Worm (Caenorhabditis elegans): Measurements from ENCODE around the gene R02F11.9.
"Not testable (repeated sequence)": the region's sequence is repeated elsewhere in the genome, so short reads cannot be mapped to it uniquely, and the experiment has no call there.

Gene R02F11.9

ce11 chrV:4787166-4787565 lies at the start of gene R02F11.9:
Gene R02F11.9, plus strand, starts transcription at chrV:4787466.
- TF ChIP-seq unc-62 (GFP tag; optimal IDR thresholded peaks at IDR 0.05), result no peak

ce11 chrV:4737727-4738126 lies 49.5 kb upstream of the R02F11.9 start, which contains the start of gene F39G3.2:
Gene F39G3.2, plus strand, starts transcription at chrV:4737831.
- TF ChIP-seq unc-62 (GFP tag; optimal IDR thresholded peaks at IDR 0.05), result no peak

- TF ChIP-seq unc-62 (GFP tag; optimal IDR thresholded peaks at IDR 0.05), result no peak
Observed at ce11 chrV:4742190-4742589, 45.1 kb upstream of the R02F11.9 start, which contains the start of gene ugt-61. Gene ugt-61, plus strand, starts transcription at chrV:4742422.

ce11 chrV:4745269-4745668 lies 42.0 kb upstream of the R02F11.9 start, which contains the start of gene C18G1.7:
Gene C18G1.7, plus strand, starts transcription at chrV:4745569.
- TF ChIP-seq unc-62 (GFP tag; optimal IDR thresholded peaks at IDR 0.05), result no peak

- no peak for TF ChIP-seq unc-62 (GFP tag; optimal IDR thresholded peaks at IDR 0.05)
Observed at ce11 chrV:4750294-4750693, 37.0 kb upstream of the R02F11.9 start, which contains the start of gene C18G1.6. Gene C18G1.6, plus strand, starts transcription at chrV:4750594.

ce11 chrV:4754123-4754522 lies 33.1 kb upstream of the R02F11.9 start, which contains the start of gene hil-4:
Gene hil-4, plus strand, starts transcription at chrV:4754313.
- no peak for TF ChIP-seq unc-62 (GFP tag; optimal IDR thresholded peaks at IDR 0.05)

ce11 chrV:4754684-4755211 lies 32.5 kb upstream of the R02F11.9 start:
- no peak for TF ChIP-seq unc-62 (GFP tag; optimal IDR thresholded peaks at IDR 0.05)

ce11 chrV:4755308-4756029 lies 31.8 kb upstream of the R02F11.9 start, which contains the start of gene pgl-3:
Gene pgl-3, plus strand, starts transcription at chrV:4755979.
- TF ChIP-seq unc-62 (GFP tag; optimal IDR thresholded peaks at IDR 0.05), result no peak

- no peak for TF ChIP-seq unc-62 (GFP tag; optimal IDR thresholded peaks at IDR 0.05)
Observed at ce11 chrV:4758019-4758418, 29.2 kb upstream of the R02F11.9 start.

- TF ChIP-seq unc-62 (GFP tag; optimal IDR thresholded peaks at IDR 0.05), result no peak
Observed at ce11 chrV:4758540-4758939, 28.7 kb upstream of the R02F11.9 start.

- not testable (repeated sequence) for TF ChIP-seq unc-62 (GFP tag; optimal IDR thresholded peaks at IDR 0.05)
Observed at ce11 chrV:4760674-4761073, 26.6 kb upstream of the R02F11.9 start, which contains the start of gene bgnt-1.4. Gene bgnt-1.4, plus strand, starts transcription at chrV:4760974.

ce11 chrV:4766501-4766900 lies 20.8 kb upstream of the R02F11.9 start, which contains the start of gene C18G1.8:
Gene C18G1.8, minus strand, starts transcription at chrV:4766601.
- no peak for TF ChIP-seq unc-62 (GFP tag; optimal IDR thresholded peaks at IDR 0.05)

- TF ChIP-seq unc-62 (GFP tag; optimal IDR thresholded peaks at IDR 0.05), result no peak
Observed at ce11 chrV:4769633-4770032, 17.6 kb upstream of the R02F11.9 start, which contains the start of gene C18G1.9. Gene C18G1.9, minus strand, starts transcription at chrV:4769733.

ce11 chrV:4770408-4770947 lies 16.8 kb upstream of the R02F11.9 start, which contains the start of gene elt-7:
Gene elt-7, plus strand, starts transcription at chrV:4770670.
- no peak for TF ChIP-seq unc-62 (GFP tag; optimal IDR thresholded peaks at IDR 0.05)

ce11 chrV:4775140-4775539 lies 12.1 kb upstream of the R02F11.9 start:
- no peak for TF ChIP-seq unc-62 (GFP tag; optimal IDR thresholded peaks at IDR 0.05)

ce11 chrV:4777388-4777986 lies 9.8 kb upstream of the R02F11.9 start, which contains the start of gene C18G1.1:
Gene C18G1.1, plus strand, starts transcription at chrV:4777960.
- TF ChIP-seq unc-62 (GFP tag; optimal IDR thresholded peaks at IDR 0.05), result no peak
